Fruit fly (Drosophila melanogaster) whole organism, adult: ENCODE results near the gene HipHop.

Source experiments
- CG11617 ChIP-seq: fragments of 200-800 bp; sonication (Bioruptor generic); optimal IDR thresholded peaks from 2 replicates; lab custom pipeline; 2017; ENCODE audit warnings: mild to moderate bottlenecking, missing biosample characterization, missing genetic modification reagents, missing genetic modification characterization
- CG12768 ChIP-seq: fragments of 200-800 bp; sonication (Bioruptor generic); optimal IDR thresholded peaks from 2 replicates; lab custom pipeline; 2017; ENCODE audit warnings: missing biosample characterization, missing genetic modification characterization, mild to moderate bottlenecking, moderate library complexity, missing genetic modification reagents
- CG14711 ChIP-seq: fragments of 200-800 bp; sonication (Bioruptor generic); optimal IDR thresholded peaks from 2 replicates; lab custom pipeline; 2018; ENCODE audit warnings: missing biosample characterization, mild to moderate bottlenecking, missing genetic modification characterization, moderate library complexity
- CG1620 ChIP-seq: fragments of 200-800 bp; sonication (Bioruptor generic); optimal IDR thresholded peaks from 2 replicates; lab custom pipeline; 2016; ENCODE audit warnings: missing biosample characterization, missing genetic modification characterization
- CG33017 ChIP-seq: fragments of 200-800 bp; sonication (Bioruptor generic); optimal IDR thresholded peaks from 2 replicates; lab custom pipeline; 2018; ENCODE audit warnings: missing biosample characterization, mild to moderate bottlenecking, missing genetic modification characterization, moderate library complexity
- CG5204 ChIP-seq: fragments of 200-800 bp; sonication (Bioruptor generic); optimal IDR thresholded peaks from 2 replicates; lab custom pipeline; 2016; ENCODE audit warnings: missing biosample characterization, missing genetic modification characterization
- CG7045 ChIP-seq: fragments of 200-800 bp; sonication (Bioruptor generic); optimal IDR thresholded peaks from 2 replicates; lab custom pipeline; 2017; ENCODE audit warnings: missing biosample characterization, mild to moderate bottlenecking, missing genetic modification characterization
- CG7101 ChIP-seq: fragments of 200-800 bp; sonication (Bioruptor generic); optimal IDR thresholded peaks from 2 replicates; lab custom pipeline; 2018; ENCODE audit warnings: missing biosample characterization, mild to moderate bottlenecking, missing genetic modification characterization, moderate library complexity
- Clk ChIP-seq: fragments of 200-800 bp; sonication (Bioruptor generic); optimal IDR thresholded peaks from 2 replicates; lab custom pipeline; 2017; ENCODE audit warnings: missing biosample characterization, missing genetic modification characterization
- Crg-1 ChIP-seq: fragments of 200-800 bp; sonication (Bioruptor generic); optimal IDR thresholded peaks from 2 replicates; lab custom pipeline; 2016; ENCODE audit warnings: missing biosample characterization, missing genetic modification characterization
- Hr96 ChIP-seq: fragments of 200-800 bp; sonication (Bioruptor generic); optimal IDR thresholded peaks from 2 replicates; lab custom pipeline; 2016; ENCODE audit warnings: missing biosample characterization, missing genetic modification characterization
- Mnt ChIP-seq: fragments of 200-800 bp; sonication (Bioruptor generic); optimal IDR thresholded peaks from 2 replicates; lab custom pipeline; 2016; ENCODE audit warnings: missing biosample characterization, mild to moderate bottlenecking, missing genetic modification characterization
- bab1 ChIP-seq: fragments of 200-800 bp; sonication (Bioruptor generic); optimal IDR thresholded peaks from 3 replicates; lab custom pipeline; 2019; ENCODE audit warnings: missing biosample characterization, mild to moderate bottlenecking, missing genetic modification characterization, moderate library complexity
- cic ChIP-seq: fragments of 200-800 bp; sonication (Bioruptor generic); optimal IDR thresholded peaks from 2 replicates; lab custom pipeline; 2017; ENCODE audit warnings: missing biosample characterization, mild to moderate bottlenecking, missing genetic modification characterization, moderate library complexity
- cnc ChIP-seq, 2 experiments: fragments of >200 bp; optimal IDR thresholded peaks; 2 replicates each; lab custom pipeline; 2017
- kay ChIP-seq: fragments of 200-800 bp; sonication (Bioruptor generic); peaks from one replicate; lab custom pipeline; 2016; ENCODE audit warnings: missing biosample characterization, missing genetic modification characterization, borderline replicate concordance
- ovo ChIP-seq: fragments of 200-800 bp; sonication (Bioruptor generic); optimal IDR thresholded peaks from 2 replicates; lab custom pipeline; 2016; ENCODE audit warnings: missing biosample characterization, missing genetic modification characterization
- pad ChIP-seq: fragments of 200-800 bp; sonication (Bioruptor generic); optimal IDR thresholded peaks from 3 replicates; lab custom pipeline; 2017; ENCODE audit warnings: missing biosample characterization, missing genetic modification characterization, mild to moderate bottlenecking, moderate library complexity, missing genetic modification reagents
- tj ChIP-seq: fragments of 200-800 bp; sonication (Bioruptor generic); optimal IDR thresholded peaks from 3 replicates; lab custom pipeline; 2017; ENCODE audit warnings: missing biosample characterization, mild to moderate bottlenecking, missing genetic modification characterization, moderate library complexity
- toe ChIP-seq: fragments of 200-800 bp; sonication (Bioruptor generic); optimal IDR thresholded peaks from 2 replicates; lab custom pipeline; 2016; ENCODE audit warnings: missing biosample characterization, missing genetic modification characterization

Gene HipHop

DNA sequence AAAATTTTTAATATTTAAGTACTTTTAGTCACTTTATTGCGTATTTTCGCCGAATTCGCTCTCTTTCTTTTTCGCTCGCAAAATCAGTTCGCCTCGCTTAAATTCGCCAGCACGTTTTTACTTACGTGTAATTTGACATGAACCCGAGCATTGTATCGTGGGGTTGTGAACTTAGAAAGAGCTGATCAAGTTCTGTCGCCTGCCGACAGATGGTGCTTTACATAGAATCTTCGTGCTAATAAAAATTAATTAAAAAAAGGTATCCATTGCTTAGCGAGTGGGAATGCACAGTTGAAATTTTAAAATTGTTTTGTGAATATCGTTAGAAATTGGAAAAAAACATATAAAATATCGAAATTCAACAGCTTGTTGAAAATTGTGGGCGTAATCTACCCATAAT is 27.5 kb downstream of the HipHop start:
- no peak for TF ChIP-seq cnc (optimal IDR thresholded peaks at IDR 0.05; lab: Kevin White, UChicago)
- TF ChIP-seq CG33017: no peak
- TF ChIP-seq CG5204 (GFP tag; lab: Kevin White, UChicago): peak; percentile 18
- TF ChIP-seq toe (GFP tag; lab: Kevin White, UChicago): peak; percentile 18
- peak; percentile 90 for TF ChIP-seq bab1 (GFP tag; lab: Kevin White, UChicago)
- peak; percentile 30 for TF ChIP-seq CG1620 (GFP tag; lab: Kevin White, UChicago)
- TF ChIP-seq CG7101 (tag; lab: Kevin White, UChicago): peak; percentile 16
- no peak for TF ChIP-seq Crg-1
- TF ChIP-seq pad (GFP tag; lab: Kevin White, UChicago): peak; percentile 14
- TF ChIP-seq Mnt (GFP tag; lab: Kevin White, UChicago): no peak

DNA sequence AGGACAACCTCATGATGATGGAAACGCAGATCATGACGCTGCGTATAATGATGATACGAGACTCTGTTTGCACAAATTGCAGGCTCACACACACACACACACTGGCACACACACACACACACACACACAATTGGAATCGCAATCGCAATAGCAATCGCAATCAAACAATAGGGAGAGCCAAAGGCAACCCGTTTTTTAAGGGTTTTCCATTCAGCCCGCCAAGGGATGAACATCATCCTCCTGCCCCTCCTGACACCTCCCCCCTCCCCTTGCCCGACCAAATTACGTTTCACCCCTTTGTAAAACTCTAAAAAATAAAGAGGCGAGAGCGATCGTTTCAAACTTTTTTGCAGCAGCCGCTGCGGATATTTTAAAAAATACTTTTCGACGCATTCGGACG is 31.3 kb downstream of the HipHop start:
- TF ChIP-seq toe (GFP tag; lab: Kevin White, UChicago): no peak
- TF ChIP-seq cic (GFP tag; lab: Kevin White, UChicago): no peak
- TF ChIP-seq CG33017: no peak
- no peak for TF ChIP-seq Mnt (GFP tag; lab: Kevin White, UChicago)
- TF ChIP-seq CG12768 (GFP tag; lab: Kevin White, UChicago): no peak
- TF ChIP-seq kay (GFP tag; lab: Kevin White, UChicago): no peak
- no peak for TF ChIP-seq ovo (GFP tag; lab: Kevin White, UChicago)
- no peak for TF ChIP-seq cnc (optimal IDR thresholded peaks at IDR 0.05; lab: Kevin White, UChicago)
- TF ChIP-seq CG14711: no peak
- no peak for TF ChIP-seq Crg-1
- no peak for TF ChIP-seq CG7045
- TF ChIP-seq CG7101 (tag; lab: Kevin White, UChicago): no peak
- TF ChIP-seq CG11617 (GFP tag; lab: Kevin White, UChicago): no peak
- no peak for TF ChIP-seq Clk (GFP tag; lab: Kevin White, UChicago)
- no peak for TF ChIP-seq pad (GFP tag; lab: Kevin White, UChicago)
- TF ChIP-seq Hr96: no peak

DNA sequence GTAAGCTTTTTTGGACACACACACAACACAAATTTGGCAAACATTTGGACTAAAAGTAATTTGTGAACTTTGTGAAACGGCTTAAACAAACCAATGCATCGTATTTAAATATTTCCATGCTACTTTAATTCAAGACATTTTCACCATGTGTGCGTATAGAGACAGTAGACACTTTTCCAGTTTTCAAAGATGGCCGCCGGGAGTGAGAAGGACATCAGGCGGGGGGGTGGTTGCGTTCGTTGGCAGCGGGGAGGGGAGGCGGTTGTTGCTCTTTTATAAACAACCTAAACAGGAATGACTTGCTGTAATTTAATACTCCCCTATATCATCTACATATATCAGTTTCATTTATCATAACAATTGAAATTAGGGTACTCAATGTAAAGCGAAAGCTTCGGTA is 32.5 kb downstream of the HipHop start:
- TF ChIP-seq CG1620 (GFP tag; lab: Kevin White, UChicago): no peak
- TF ChIP-seq pad (GFP tag; lab: Kevin White, UChicago): no peak
- TF ChIP-seq toe (GFP tag; lab: Kevin White, UChicago): no peak
- no peak for TF ChIP-seq CG5204 (GFP tag; lab: Kevin White, UChicago)
- TF ChIP-seq tj: no peak
- TF ChIP-seq Clk (GFP tag; lab: Kevin White, UChicago): no peak
- no peak for TF ChIP-seq cnc (optimal IDR thresholded peaks at IDR 0.05; lab: Kevin White, UChicago)
- no peak for TF ChIP-seq cic (GFP tag; lab: Kevin White, UChicago)
- TF ChIP-seq Hr96: no peak
- no peak for TF ChIP-seq CG33017

DNA sequence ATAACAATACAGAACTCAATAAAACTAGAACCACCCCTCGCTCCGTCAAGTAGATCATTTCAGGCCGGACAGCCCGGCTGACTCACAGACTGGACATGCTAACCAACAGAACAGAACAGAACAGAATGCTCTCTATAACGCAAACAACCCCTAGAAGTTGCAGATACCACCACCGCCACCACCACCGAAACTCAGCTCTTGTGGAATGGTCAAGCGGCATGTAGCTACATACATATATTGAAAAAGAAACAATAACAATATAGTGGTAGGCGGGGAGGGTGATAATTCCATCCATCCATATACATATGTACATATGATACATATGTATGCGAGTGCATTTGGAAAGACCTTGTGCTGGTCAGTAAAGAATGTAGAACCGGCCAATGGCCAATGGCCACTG is 33.4 kb downstream of the HipHop start:
- TF ChIP-seq CG7045 (no peak), ovo (GFP tag; lab: Kevin White, UChicago) (no peak), CG1620 (GFP tag; lab: Kevin White, UChicago) (no peak), CG11617 (GFP tag; lab: Kevin White, UChicago) (no peak), cic (GFP tag; lab: Kevin White, UChicago) (no peak), Hr96 (no peak), Clk (GFP tag; lab: Kevin White, UChicago) (no peak), bab1 (GFP tag; lab: Kevin White, UChicago) (no peak), pad (GFP tag; lab: Kevin White, UChicago) (no peak), toe (GFP tag; lab: Kevin White, UChicago) (no peak)

DNA sequence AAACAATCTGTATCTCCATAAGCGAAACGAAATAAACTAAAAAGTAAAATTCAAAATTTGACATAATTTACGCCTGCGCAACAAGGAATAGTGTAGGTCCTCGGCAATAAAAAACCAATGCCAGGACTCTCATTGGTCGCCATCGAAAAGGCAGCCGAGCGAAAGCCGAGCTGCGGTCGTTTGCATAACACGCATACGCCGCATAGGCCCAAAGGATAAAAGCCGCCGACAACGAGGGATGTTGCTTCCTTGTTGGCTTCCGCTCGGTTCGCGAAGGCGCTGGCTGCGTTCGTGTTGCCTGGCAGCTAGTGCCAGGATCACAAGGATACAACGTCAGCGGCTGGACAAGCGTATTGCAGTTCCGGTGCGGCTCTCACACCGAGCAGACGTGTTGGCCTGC is 39.5 kb downstream of the HipHop start:
- no peak for TF ChIP-seq CG5204 (GFP tag; lab: Kevin White, UChicago)
- TF ChIP-seq cnc (optimal IDR thresholded peaks at IDR 0.05; lab: Kevin White, UChicago): no peak
- no peak for TF ChIP-seq tj
- no peak for TF ChIP-seq Clk (GFP tag; lab: Kevin White, UChicago)
- no peak for TF ChIP-seq pad (GFP tag; lab: Kevin White, UChicago)
- TF ChIP-seq cic (GFP tag; lab: Kevin White, UChicago): no peak
- no peak for TF ChIP-seq Mnt (GFP tag; lab: Kevin White, UChicago)
- no peak for TF ChIP-seq CG33017
- no peak for TF ChIP-seq kay (GFP tag; lab: Kevin White, UChicago)
- TF ChIP-seq CG7045: no peak
- TF ChIP-seq bab1 (GFP tag; lab: Kevin White, UChicago): no peak
- TF ChIP-seq CG11617 (GFP tag; lab: Kevin White, UChicago): no peak
- TF ChIP-seq CG14711: no peak
- no peak for TF ChIP-seq Hr96
- no peak for TF ChIP-seq CG1620 (GFP tag; lab: Kevin White, UChicago)
- TF ChIP-seq ovo (GFP tag; lab: Kevin White, UChicago): no peak

DNA sequence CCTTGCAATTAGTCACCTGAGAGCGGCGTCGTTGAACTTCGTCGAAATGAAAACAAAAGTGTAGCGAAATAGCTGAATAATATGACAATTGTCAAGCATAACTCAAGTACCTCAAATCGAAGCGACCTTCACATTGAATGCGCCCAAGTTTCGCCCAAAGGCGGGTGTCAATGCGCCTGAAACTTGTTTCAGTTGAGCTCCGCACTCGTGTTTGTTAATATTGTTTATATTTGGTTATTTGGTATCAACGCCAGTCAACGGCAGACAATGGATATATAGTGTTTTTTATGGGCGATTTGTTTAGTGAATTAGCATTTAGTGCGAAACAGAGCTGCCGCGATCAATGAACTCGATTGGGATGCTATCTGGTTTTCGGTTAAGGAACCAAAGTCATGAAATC is 40.9 kb downstream of the HipHop start:
- TF ChIP-seq CG14711 (no peak), Clk (GFP tag; lab: Kevin White, UChicago) (no peak), CG1620 (GFP tag; lab: Kevin White, UChicago) (no peak), cic (GFP tag; lab: Kevin White, UChicago) (no peak), CG11617 (GFP tag; lab: Kevin White, UChicago) (no peak), kay (GFP tag; lab: Kevin White, UChicago) (peak; percentile 56), Crg-1 (no peak), CG12768 (GFP tag; lab: Kevin White, UChicago) (no peak)

DNA sequence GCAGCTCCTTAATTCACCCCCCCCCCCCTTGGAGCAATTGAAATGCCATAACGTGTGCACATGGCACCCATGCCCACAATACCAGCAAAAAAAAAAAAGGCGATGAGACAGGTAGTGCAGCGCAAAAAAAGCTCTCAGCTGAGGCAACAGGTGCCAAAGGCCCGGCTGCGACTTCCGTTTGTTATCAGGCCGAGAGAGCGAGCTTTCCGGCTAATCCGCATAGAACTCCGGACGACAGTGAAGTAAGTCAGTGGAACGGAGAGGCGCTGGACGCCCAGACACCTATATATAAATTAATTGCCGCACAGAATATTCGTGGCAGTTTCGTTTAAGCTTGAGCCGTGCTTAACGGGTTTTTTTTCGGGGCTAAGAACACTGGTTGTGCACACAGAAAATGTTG is 42.4 kb downstream of the HipHop start, which contains the start of gene CG6865:
Gene CG6865, plus strand, starts transcription at position 321 of the 400 bp plus-strand sequence.
- TF ChIP-seq bab1 (GFP tag; lab: Kevin White, UChicago): no peak
- no peak for TF ChIP-seq tj
- no peak for TF ChIP-seq CG7101 (tag; lab: Kevin White, UChicago)
